Worm (Caenorhabditis elegans) whole organism, L3 larva: ENCODE data around the gene sucl-2.

ENCODE experiments used
- R02D3.7 ChIP-seq: fragments of 150-350 bp; optimal IDR thresholded peaks from 2 replicates; lab custom pipeline; 2014; ENCODE audit warnings: missing biosample characterization, missing genetic modification characterization
- ZK546.5 ChIP-seq: sonication (generic microtip); optimal IDR thresholded peaks from 2 replicates; lab custom pipeline; 2017; ENCODE audit warnings: missing biosample characterization, missing genetic modification characterization
- ama-1 ChIP-seq: fragments of 150-350 bp; optimal IDR thresholded peaks from 2 replicates; lab custom pipeline; 2018
- ceh-16 ChIP-seq: sonication (generic microtip); optimal IDR thresholded peaks from 2 replicates; lab custom pipeline; 2017; ENCODE audit warnings: missing biosample characterization, missing genetic modification characterization
- ceh-28 ChIP-seq: fragments of 150-350 bp; optimal IDR thresholded peaks from 2 replicates; lab custom pipeline; 2014; ENCODE audit warnings: missing biosample characterization, missing genetic modification reagents, missing genetic modification characterization
- ceh-9 ChIP-seq: sonication (generic microtip); optimal IDR thresholded peaks from 2 replicates; lab custom pipeline; 2018; ENCODE audit warnings: missing biosample characterization, missing genetic modification characterization
- daf-12 ChIP-seq: fragments of 150-350 bp; optimal IDR thresholded peaks from 2 replicates; lab custom pipeline; 2014; ENCODE audit warnings: missing biosample characterization, missing genetic modification reagents, missing genetic modification characterization
- egl-27 ChIP-seq: sonication (generic microtip); optimal IDR thresholded peaks from 4 replicates; lab custom pipeline; 2017; ENCODE audit warnings: missing biosample characterization, missing genetic modification reagents, missing genetic modification characterization
- elt-1 ChIP-seq: fragments of 150-350 bp; optimal IDR thresholded peaks from 2 replicates; lab custom pipeline; 2014; ENCODE audit warnings: missing biosample characterization, missing genetic modification characterization
- elt-2 ChIP-seq: sonication (generic microtip); optimal IDR thresholded peaks from 2 replicates; lab custom pipeline; 2016; ENCODE audit warnings: missing genetic modification reagents, mild to moderate bottlenecking, missing genetic modification characterization, missing compliant biosample characterization
- elt-3 ChIP-seq, 3 experiments: fragments of 150-350 bp in 1 of 3; sonication (generic microtip) in 2 of 3; optimal IDR thresholded peaks; 2 replicates in 2 of 3; 4 replicates in 1 of 3; lab custom pipeline; 2014 to 2017; ENCODE audit warnings: missing biosample characterization in 3 of 3, missing genetic modification characterization in 3 of 3
- eor-1 ChIP-seq, 2 experiments: fragments of 150-350 bp; optimal IDR thresholded peaks; 2 replicates each; lab custom pipeline; 2014 to 2018; ENCODE audit warnings: missing biosample characterization in 2 of 2, missing genetic modification characterization in 2 of 2
- fos-1 ChIP-seq: fragments of 150-350 bp; optimal IDR thresholded peaks from 2 replicates; lab custom pipeline; 2014; ENCODE audit warnings: missing biosample characterization, missing genetic modification characterization
- lin-15B ChIP-seq: fragments of 150-350 bp; optimal IDR thresholded peaks from 2 replicates; lab custom pipeline; 2014; ENCODE audit warnings: missing biosample characterization, missing genetic modification characterization
- lsy-12 ChIP-seq: sonication (generic microtip); optimal IDR thresholded peaks from 2 replicates; lab custom pipeline; 2016; ENCODE audit warnings: mild to moderate bottlenecking, missing genetic modification characterization, missing compliant biosample characterization
- mdl-1 ChIP-seq: fragments of 150-350 bp; optimal IDR thresholded peaks from 2 replicates; lab custom pipeline; 2014; ENCODE audit warnings: missing biosample characterization, missing genetic modification characterization
- mml-1 ChIP-seq: fragments of 150-350 bp; sonication (generic microtip); optimal IDR thresholded peaks from 3 replicates; lab custom pipeline; 2014; ENCODE audit warnings: missing biosample characterization, missing genetic modification characterization
- nhr-11 ChIP-seq: fragments of 150-350 bp; optimal IDR thresholded peaks from 2 replicates; lab custom pipeline; 2014; ENCODE audit warnings: missing biosample characterization, missing genetic modification characterization
- nhr-12 ChIP-seq: fragments of 150-350 bp; optimal IDR thresholded peaks from 2 replicates; lab custom pipeline; 2014; ENCODE audit warnings: missing biosample characterization, missing genetic modification characterization
- nhr-23 ChIP-seq: fragments of 150-350 bp; optimal IDR thresholded peaks from 2 replicates; lab custom pipeline; 2014; ENCODE audit warnings: missing biosample characterization, missing genetic modification reagents, missing genetic modification characterization
- nhr-237 ChIP-seq: fragments of 150-350 bp; optimal IDR thresholded peaks from 2 replicates; lab custom pipeline; 2014; ENCODE audit warnings: missing biosample characterization, missing genetic modification characterization
- nhr-25 ChIP-seq: sonication (generic microtip); optimal IDR thresholded peaks from 2 replicates; lab custom pipeline; 2017; ENCODE audit warnings: missing biosample characterization, missing genetic modification characterization
- nhr-28 ChIP-seq: fragments of 150-350 bp; optimal IDR thresholded peaks from 2 replicates; lab custom pipeline; 2014; ENCODE audit warnings: missing biosample characterization, missing genetic modification characterization
- nhr-43 ChIP-seq: sonication (generic microtip); optimal IDR thresholded peaks from 2 replicates; lab custom pipeline; 2016; ENCODE audit warnings: mild to moderate bottlenecking, missing genetic modification characterization, missing compliant biosample characterization; ENCODE audit not compliant: poor library complexity, severe bottlenecking
- pqm-1 ChIP-seq: fragments of 150-350 bp; optimal IDR thresholded peaks from 2 replicates; lab custom pipeline; 2017; ENCODE audit warnings: missing biosample characterization, missing genetic modification characterization, inconsistent platforms
- sea-2 ChIP-seq: fragments of 150-350 bp; sonication (generic microtip); optimal IDR thresholded peaks from 4 replicates; lab custom pipeline; 2014; ENCODE audit warnings: missing biosample characterization, missing genetic modification reagents, missing genetic modification characterization
- skn-1 ChIP-seq: fragments of 150-350 bp; optimal IDR thresholded peaks from 2 replicates; lab custom pipeline; 2014; ENCODE audit warnings: missing biosample characterization, missing genetic modification characterization
- snpc-4 ChIP-seq: fragments of 150-350 bp; optimal IDR thresholded peaks from 2 replicates; lab custom pipeline; 2014; ENCODE audit warnings: missing biosample characterization, missing genetic modification characterization
- tbx-2 ChIP-seq: sonication (generic microtip); optimal IDR thresholded peaks from 2 replicates; lab custom pipeline; 2016; ENCODE audit warnings: mild to moderate bottlenecking, missing genetic modification characterization, missing compliant biosample characterization
- unc-39 ChIP-seq: sonication (generic microtip); optimal IDR thresholded peaks from 4 replicates; lab custom pipeline; 2017; ENCODE audit warnings: missing biosample characterization, missing genetic modification characterization
- ztf-11 ChIP-seq: fragments of 150-350 bp; optimal IDR thresholded peaks from 2 replicates; lab custom pipeline; 2014; ENCODE audit warnings: missing biosample characterization, missing genetic modification characterization
- ztf-4 ChIP-seq: fragments of 150-350 bp; optimal IDR thresholded peaks from 2 replicates; lab custom pipeline; 2014; ENCODE audit warnings: missing biosample characterization, missing genetic modification characterization

sucl-2 gene

DNA sequence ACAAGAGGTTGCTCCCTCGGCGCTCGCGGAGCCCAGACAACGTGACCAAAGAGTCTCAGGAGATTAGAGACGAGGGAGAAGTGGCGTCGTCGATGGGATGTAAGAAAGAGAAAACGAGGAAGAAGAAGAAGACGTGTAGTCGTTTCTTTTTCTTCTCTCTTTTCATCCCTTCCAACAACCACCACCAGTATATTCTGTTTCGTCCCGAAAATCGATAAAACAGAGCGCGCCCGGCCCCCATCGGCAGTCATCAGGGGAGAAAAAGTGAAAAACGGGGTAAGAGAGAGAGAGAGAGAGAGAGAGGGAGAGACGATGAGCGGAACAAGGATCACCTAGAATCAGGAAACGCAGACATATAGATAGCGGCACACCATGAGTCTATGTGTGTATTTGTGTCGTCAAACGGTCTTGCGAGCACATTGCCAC lies 13.3 kb downstream of the sucl-2 start (continued):
- TF ChIP-seq fos-1 (tag; lab: Kevin White, UChicago): no peak
- TF ChIP-seq ztf-4 (tag; lab: Kevin White, UChicago): no peak
- no peak for TF ChIP-seq ceh-16 (tag; lab: Kevin White, UChicago)
- peak; percentile 8 for TF ChIP-seq pqm-1
- TF ChIP-seq nhr-11 (tag; lab: Kevin White, UChicago): no peak
- no peak for TF ChIP-seq nhr-43 (tag; lab: Kevin White, UChicago)
- TF ChIP-seq unc-39 (tag; lab: Kevin White, UChicago): no peak
- TF ChIP-seq R02D3.7 (tag; lab: Kevin White, UChicago): no peak
- TF ChIP-seq elt-1 (tag; lab: Kevin White, UChicago): no peak
- no peak for TF ChIP-seq nhr-237 (tag; lab: Kevin White, UChicago)
- peak; percentile 40 for TF ChIP-seq lin-15B (tag; lab: Kevin White, UChicago)
- peak; percentile 41 for TF ChIP-seq skn-1 (tag; lab: Kevin White, UChicago)
- TF ChIP-seq, all 47 proteins: peak for 20

DNA sequence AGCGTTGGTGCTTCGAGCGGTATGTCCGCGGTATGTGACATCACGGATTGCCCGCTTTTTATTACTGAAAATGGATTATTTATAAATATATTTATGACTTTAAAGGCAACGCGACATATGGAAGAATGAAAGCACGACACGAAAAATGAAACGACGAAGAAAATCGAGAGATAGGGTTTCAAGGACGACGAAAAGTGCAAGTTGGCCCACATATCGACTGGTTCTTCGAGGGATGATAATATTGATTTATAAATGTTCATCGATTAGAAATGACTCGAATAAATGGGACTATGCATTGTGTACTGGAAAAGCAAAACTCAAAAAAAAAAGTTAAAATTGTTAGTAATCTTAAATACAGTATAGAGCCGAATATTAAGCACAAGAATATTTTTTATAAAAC lies 14.5 kb downstream of the sucl-2 start, which contains the start of gene zer-1:
zer-1 (minus strand) TSS at position 68 of the 400 bp plus-strand sequence.
- TF ChIP-seq ama-1 (lab: Kevin White, UChicago) (peak; percentile 21), nhr-23 (tag; lab: Kevin White, UChicago) (peak; percentile 37), nhr-28 (no peak), nhr-25 (peak; percentile 24), ceh-28 (tag; lab: Kevin White, UChicago) (peak; percentile 67), nhr-12 (no peak)

ce11 chrIII:883595-883994 lies 17.6 kb downstream of the sucl-2 start:
- TF ChIP-seq elt-3 (tag; optimal IDR thresholded peaks at IDR 0.05; lab: Kevin White, UChicago) (no peak), ZK546.5 (tag; lab: Kevin White, UChicago) (no peak), ceh-9 (tag; lab: Kevin White, UChicago) (no peak)

- TF ChIP-seq sea-2 (GFP tag; lab: Kevin White, UChicago): no peak
- TF ChIP-seq nhr-43 (tag; lab: Kevin White, UChicago): no peak
- TF ChIP-seq lsy-12 (tag; lab: Kevin White, UChicago): no peak
- no peak for TF ChIP-seq ztf-11 (tag; lab: Kevin White, UChicago)
- TF ChIP-seq ceh-28 (tag; lab: Kevin White, UChicago): no peak
- TF ChIP-seq snpc-4 (tag; lab: Kevin White, UChicago): no peak
- TF ChIP-seq mml-1: no peak
- no peak for TF ChIP-seq egl-27 (tag; lab: Kevin White, UChicago)
- TF ChIP-seq eor-1 (tag; optimal IDR thresholded peaks at IDR 0.05; lab: Kevin White, UChicago): no peak
- no peak for TF ChIP-seq elt-2
- no peak for TF ChIP-seq tbx-2 (tag; lab: Kevin White, UChicago)
- TF ChIP-seq ceh-9 (tag; lab: Kevin White, UChicago): no peak
Measured at ce11 chrIII:881460-881859, 19.8 kb downstream of the sucl-2 start.

DNA sequence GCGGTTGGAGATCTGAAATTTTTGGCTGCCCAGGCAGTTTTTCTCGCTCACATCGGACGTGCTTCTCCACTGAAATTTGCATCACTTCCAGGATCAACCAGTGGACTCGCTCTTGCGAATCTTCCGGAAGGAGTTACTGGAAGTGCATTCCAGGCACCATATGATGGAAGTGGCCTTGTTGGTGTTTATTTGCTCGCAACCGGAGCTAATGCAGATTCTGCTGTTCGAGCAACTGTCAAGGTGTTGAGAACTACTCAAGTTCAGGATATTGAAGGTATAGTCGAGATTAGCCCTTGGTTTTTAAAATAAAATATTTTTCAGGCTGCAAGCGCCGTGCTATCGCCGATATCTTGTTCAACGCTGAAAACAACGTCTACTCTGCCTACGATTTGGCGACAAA lies 20.4 kb downstream of the sucl-2 start:
- peak; percentile 8 for TF ChIP-seq nhr-43 (tag; lab: Kevin White, UChicago)
- TF ChIP-seq ZK546.5 (tag; lab: Kevin White, UChicago): no peak

- no peak for TF ChIP-seq daf-12 (tag; lab: Kevin White, UChicago)
- TF ChIP-seq mdl-1: no peak
- TF ChIP-seq egl-27 (tag; lab: Kevin White, UChicago): no peak
- no peak for TF ChIP-seq skn-1 (tag; lab: Kevin White, UChicago)
- TF ChIP-seq ztf-4 (tag; lab: Kevin White, UChicago): no peak
- no peak for TF ChIP-seq nhr-11 (tag; lab: Kevin White, UChicago)
Measured at ce11 chrIII:879634-880033, 21.6 kb downstream of the sucl-2 start, which contains the start of the genes T24C4.5 and ucr-2.3. TSS of gene T24C4.5 (minus strand) at chrIII:879734. TSS of gene ucr-2.3 (plus strand) at chrIII:879860.
